Worm (Caenorhabditis elegans): ENCODE results near the gene C02F4.4.

C02F4.4 gene

ce11 chrIV:10498401-10498800 lies 16.6 kb downstream of the C02F4.4 start:
- TF ChIP-seq aha-1 (tag) (peak; percentile 58), aly-2 (tag; optimal IDR thresholded peaks at IDR 0.05) (no peak)

DNA sequence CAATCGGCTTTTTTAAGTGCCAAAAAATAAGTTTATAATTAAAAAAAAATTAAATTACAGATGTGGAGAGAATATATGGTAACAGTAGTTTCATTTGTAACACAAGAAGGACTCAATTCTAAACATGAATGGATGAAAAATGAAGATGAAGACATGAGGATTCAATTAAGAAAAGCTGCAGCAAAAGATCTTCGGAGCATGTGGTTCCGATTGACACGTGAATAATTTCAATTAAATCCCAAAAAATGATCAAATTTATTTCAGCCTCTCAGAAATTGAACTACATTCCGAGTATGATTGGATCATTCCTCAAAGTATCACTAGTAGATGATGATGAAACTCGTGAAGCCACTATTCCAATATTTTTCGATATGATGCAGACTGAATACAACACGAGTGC lies 25.6 kb downstream of the C02F4.4 start:
- TF ChIP-seq egl-43 (GFP tag; IDR thresholded peaks at IDR 0.05) (no peak), mep-1 (tag; optimal IDR thresholded peaks at IDR 0.05) (no peak)

ce11 chrIV:10483607-10484117 lies 31.4 kb downstream of the C02F4.4 start, which contains the start of the genes F01D4.5 and ced-5:
Gene F01D4.5 (minus strand): TSS chrIV:10483657.
Gene ced-5 (plus strand): TSS chrIV:10484110.
- no peak for TF ChIP-seq zip-2 (tag; optimal IDR thresholded peaks at IDR 0.05)
- TF ChIP-seq mdl-1 (tag; optimal IDR thresholded peaks at IDR 0.05): no peak
- peak; percentile 65 for TF ChIP-seq ztf-7 (tag; optimal IDR thresholded peaks at IDR 0.05)
- peak; percentile 71 for TF ChIP-seq F49E8.2 (tag; optimal IDR thresholded peaks at IDR 0.05; ENCODE audit: borderline replicate concordance)
- TF ChIP-seq sdz-12 (GFP tag; optimal IDR thresholded peaks at IDR 0.05): no peak
- no peak for TF ChIP-seq ceh-20 (GFP tag; IDR thresholded peaks at IDR 0.05)
- TF ChIP-seq fkh-10 (GFP tag; optimal IDR thresholded peaks at IDR 0.05): peak; percentile 0
- peak; percentile 99 for TF ChIP-seq mes-2 (tag; optimal IDR thresholded peaks at IDR 0.05; ENCODE audit: poor library complexity, severe bottlenecking)
- peak; percentile 21; the same call in 1 of the 2 replicates for TF ChIP-seq T26A8.4 (GFP tag; IDR thresholded peaks at IDR 0.05)
- no peak for TF ChIP-seq tag-97 (GFP tag; IDR thresholded peaks at IDR 0.05)
- 0 out of 2 replicates have a peak, but pooled peaks have one; percentile 33 for TF ChIP-seq daf-19 (GFP tag; conservative IDR thresholded peaks at IDR 0.05)
- TF ChIP-seq daf-12 (tag; optimal IDR thresholded peaks at IDR 0.05): no peak
- TF ChIP-seq lsy-2 (tag; optimal IDR thresholded peaks at IDR 0.05): peak in 1 of 2 experiments; percentile 89
- TF ChIP-seq lin-13 (GFP tag; optimal IDR thresholded peaks at IDR 0.05): no peak
- TF ChIP-seq ztf-11 (tag; optimal IDR thresholded peaks at IDR 0.05): no peak
- TF ChIP-seq Y48G9A.11 (GFP tag; IDR thresholded peaks at IDR 0.05): 0 out of 2 replicates have a peak, but pooled peaks have one; percentile 40
- no peak for TF ChIP-seq pha-4 (GFP tag; IDR thresholded peaks at IDR 0.05)
- peak; percentile 45 for TF ChIP-seq pha-4 (tag; optimal IDR thresholded peaks at IDR 0.05)
- no peak for TF ChIP-seq vab-7 (GFP tag; IDR thresholded peaks at IDR 0.05)
- peak; percentile 73 for TF ChIP-seq T20F7.1 (GFP tag; optimal IDR thresholded peaks at IDR 0.05)
- TF ChIP-seq nhr-48 (tag; optimal IDR thresholded peaks at IDR 0.05): peak; percentile 32
- peak; percentile 90 for TF ChIP-seq duxl-1 (tag; optimal IDR thresholded peaks at IDR 0.05; ENCODE audit: poor library complexity)
- TF ChIP-seq attf-4 (tag; optimal IDR thresholded peaks at IDR 0.05): no peak
- peak; percentile 28 for TF ChIP-seq F37D6.2 (tag; optimal IDR thresholded peaks at IDR 0.05)
- no peak for TF ChIP-seq gei-8 (GFP tag; optimal IDR thresholded peaks at IDR 0.05)
- peak; percentile 55 for TF ChIP-seq rbr-2 (tag; optimal IDR thresholded peaks at IDR 0.05)
- TF ChIP-seq dpl-1 (GFP tag; optimal IDR thresholded peaks at IDR 0.05): peak; percentile 85
- peak; percentile 75 for TF ChIP-seq madf-9 (GFP tag; conservative IDR thresholded peaks at IDR 0.05)
- TF ChIP-seq unc-62 (GFP tag; optimal IDR thresholded peaks at IDR 0.05 in 1 of 2): no peak
- no peak for TF ChIP-seq unc-62 (tag; optimal IDR thresholded peaks at IDR 0.05)
- TF ChIP-seq nhr-28 (tag; optimal IDR thresholded peaks at IDR 0.05): peak; percentile 36
- no peak for TF ChIP-seq pqm-1 (tag; optimal IDR thresholded peaks at IDR 0.05)
- peak; percentile 94 for TF ChIP-seq ZK337.2 (GFP tag; IDR thresholded peaks at IDR 0.05)
- TF ChIP-seq nhr-77 (tag; optimal IDR thresholded peaks at IDR 0.05): no peak
- peak; percentile 35 for TF ChIP-seq spr-1 (tag; optimal IDR thresholded peaks at IDR 0.05)
- TF ChIP-seq nhr-25 (tag; optimal IDR thresholded peaks at IDR 0.05; ENCODE audit: borderline replicate concordance, insufficient read depth): no peak
- peak; percentile 62 for TF ChIP-seq lin-38 (GFP tag; IDR thresholded peaks at IDR 0.05)
- TF ChIP-seq hif-1 (tag; optimal IDR thresholded peaks at IDR 0.05): peak in 1 of 2 experiments; percentile 90
- no peak for TF ChIP-seq zfp-3 (GFP tag; conservative IDR thresholded peaks at IDR 0.05)
- peak; percentile 60 for TF ChIP-seq hlh-11 (tag; optimal IDR thresholded peaks at IDR 0.05)
- TF ChIP-seq saeg-2 (GFP tag; IDR thresholded peaks at IDR 0.05): no peak
- peak; percentile 87 for TF ChIP-seq unc-130 (GFP tag; optimal IDR thresholded peaks at IDR 0.05)
- TF ChIP-seq snpc-1.2 (GFP tag; IDR thresholded peaks at IDR 0.05): 0 out of 2 replicates have a peak, but pooled peaks have one; percentile 59
- no peak for TF ChIP-seq snpc-4 (tag; optimal IDR thresholded peaks at IDR 0.05)

Data from whole organism, L4 larva.